Worm (Caenorhabditis elegans) whole organism, early embryonic: ENCODE results near the gene Y54F10BM.22.
A peak's percentile ranks its signal among the peaks of the same experiment; 100 is the strongest.

ENCODE experiments used
- B0310.2 ChIP-seq: sonication (generic microtip); optimal IDR thresholded peaks from 2 replicates; lab custom pipeline; 2016; ENCODE audit warnings: mild to moderate bottlenecking, missing genetic modification characterization, missing compliant biosample characterization
- F13C5.2 ChIP-seq: sonication (generic microtip); optimal IDR thresholded peaks from 2 replicates; lab custom pipeline; 2017; ENCODE audit warnings: mild to moderate bottlenecking, missing genetic modification characterization, inconsistent platforms, missing compliant biosample characterization
- aly-1 ChIP-seq: sonication (generic microtip); optimal IDR thresholded peaks from 2 replicates; lab custom pipeline; 2016; ENCODE audit warnings: missing genetic modification characterization, missing compliant biosample characterization
- ama-1 ChIP-seq: fragments of 150-350 bp; optimal IDR thresholded peaks from 2 replicates; lab custom pipeline; 2014
- ceh-13 ChIP-seq: fragments of 200-800 bp; sonication (Bioruptor generic); optimal IDR thresholded peaks from 2 replicates; lab custom pipeline; 2018; ENCODE audit warnings: mild to moderate bottlenecking, missing genetic modification characterization, missing compliant biosample characterization
- ceh-36 ChIP-seq: sonication (generic microtip); optimal IDR thresholded peaks from 2 replicates; lab custom pipeline; 2016; ENCODE audit warnings: missing genetic modification characterization, inconsistent platforms, missing compliant biosample characterization
- ets-7 ChIP-seq: sonication (generic microtip); optimal IDR thresholded peaks from 2 replicates; lab custom pipeline; 2016; ENCODE audit warnings: missing genotype, missing genetic modification characterization, missing compliant biosample characterization
- flt-1 ChIP-seq: fragments of 200-800 bp; sonication (Bioruptor generic); IDR thresholded peaks from 2 replicates; pipeline ENCODE4 v1.3.6; 2022; ENCODE audit warnings: missing genetic modification characterization, missing compliant biosample characterization
- hmbx-1 ChIP-seq: sonication (generic microtip); optimal IDR thresholded peaks from 2 replicates; lab custom pipeline; 2016; ENCODE audit warnings: mild to moderate bottlenecking, missing genetic modification characterization, missing compliant biosample characterization
- hmg-4 ChIP-seq: fragments of 200-800 bp; sonication (Bioruptor generic); optimal IDR thresholded peaks from 2 replicates; lab custom pipeline; 2018; ENCODE audit warnings: mild to moderate bottlenecking, missing genetic modification characterization, missing compliant biosample characterization
- hnd-1 ChIP-seq: sonication (generic microtip); optimal IDR thresholded peaks from 2 replicates; lab custom pipeline; 2016; ENCODE audit warnings: missing genetic modification characterization, missing compliant biosample characterization
- pes-1 ChIP-seq: fragments of 200-800 bp; sonication (Bioruptor generic); IDR thresholded peaks from 2 replicates; pipeline ENCODE4 v1.3.6; 2022; ENCODE audit warnings: missing genetic modification reagents, missing genetic modification characterization, missing compliant biosample characterization
- scrt-1 ChIP-seq: fragments of 200-800 bp; sonication (Bioruptor generic); IDR thresholded peaks from 2 replicates; pipeline ENCODE4 v1.3.6; 2022; ENCODE audit warnings: missing genetic modification characterization, missing compliant biosample characterization
- sea-1 ChIP-seq: fragments of 200-800 bp; sonication (Bioruptor generic); conservative IDR thresholded peaks from 2 replicates; pipeline ENCODE4 v1.3.6; 2022; ENCODE audit warnings: missing genetic modification characterization, missing compliant biosample characterization
- tbx-11 ChIP-seq: fragments of 200-800 bp; sonication (Bioruptor generic); IDR thresholded peaks from 2 replicates; pipeline ENCODE4 v1.3.6; 2022; ENCODE audit warnings: missing genetic modification characterization, missing compliant biosample characterization
- tbx-37 ChIP-seq: fragments of 200-800 bp; sonication (Bioruptor generic); conservative IDR thresholded peaks from 2 replicates; pipeline ENCODE4 v1.3.6; 2022; ENCODE audit warnings: missing genetic modification reagents, missing genetic modification characterization, missing compliant biosample characterization
- tra-4 ChIP-seq: sonication (generic microtip); optimal IDR thresholded peaks from 2 replicates; lab custom pipeline; 2017; ENCODE audit warnings: missing genetic modification characterization, missing compliant biosample characterization

Y54F10BM.22 gene

DNA sequence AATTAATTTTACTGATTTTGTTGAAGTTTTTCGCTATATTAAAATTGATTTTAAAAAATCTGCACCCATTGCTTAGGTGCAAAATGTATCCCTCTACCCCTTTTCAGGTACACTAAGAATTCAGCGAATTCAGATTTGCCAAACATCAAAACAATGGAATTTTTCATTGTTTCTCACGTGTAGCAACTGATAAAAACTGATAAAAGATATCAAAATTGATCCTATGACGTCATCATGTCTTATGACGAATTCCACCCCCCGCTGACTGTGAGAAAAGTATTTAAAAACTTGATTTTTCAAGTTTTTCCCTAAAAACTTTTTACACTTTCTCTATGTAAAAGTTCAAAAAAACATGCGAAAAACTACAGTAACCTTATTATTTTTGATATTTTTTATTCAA is at the start of gene Y54F10BM.22:
Gene Y54F10BM.22 (plus strand): TSS at position 331 of the 400 bp plus-strand sequence.
- TF ChIP-seq tra-4 (no peak), hmbx-1 (tag; lab: Kevin White, UChicago) (no peak), ceh-13 (GFP tag; lab: Kevin White, UChicago) (no peak), F13C5.2 (tag; lab: Kevin White, UChicago) (no peak), B0310.2 (tag; lab: Kevin White, UChicago) (no peak), pes-1 (GFP tag; lab: Robert Waterston, UW) (no peak), ceh-36 (tag; lab: Kevin White, UChicago) (no peak), hnd-1 (tag; lab: Kevin White, UChicago) (no peak), ama-1 (lab: Kevin White, UChicago) (no peak), aly-1 (tag; lab: Kevin White, UChicago) (no peak), scrt-1 (GFP tag; lab: Robert Waterston, UW) (no peak), tbx-37 (GFP tag; lab: Robert Waterston, UW) (no peak), ets-7 (tag; lab: Kevin White, UChicago) (no peak), flt-1 (GFP tag; lab: Robert Waterston, UW) (no peak), tbx-11 (no peak), hmg-4 (GFP tag; lab: Kevin White, UChicago) (no peak), sea-1 (no peak)

DNA sequence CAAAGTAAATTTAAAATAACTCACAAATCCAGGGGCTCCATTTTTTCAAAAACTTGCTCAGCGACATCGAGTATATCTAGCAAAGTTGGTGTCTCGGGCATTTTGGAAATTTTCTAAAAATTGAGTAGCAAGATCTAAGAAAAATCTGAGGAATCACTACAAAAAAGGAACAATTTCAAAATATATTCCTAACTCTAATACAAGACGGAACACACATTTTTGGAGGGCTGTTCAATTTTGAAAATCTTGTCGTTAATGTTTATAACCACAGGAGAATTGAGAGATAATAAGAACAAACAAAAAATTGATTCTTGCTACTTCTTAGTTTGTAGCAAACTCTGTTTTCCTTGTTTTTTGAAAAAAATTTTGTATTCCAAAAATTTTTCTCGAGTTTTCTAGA is 48.3 kb upstream of the Y54F10BM.22 start, which contains the start of gene fbxa-47:
Gene fbxa-47 (minus strand): TSS at position 101 of the 400 bp plus-strand sequence.
- TF ChIP-seq sea-1 = no peak
- TF ChIP-seq aly-1 (tag; lab: Kevin White, UChicago) = no peak
- no peak for TF ChIP-seq tbx-37 (GFP tag; lab: Robert Waterston, UW)
- no peak for TF ChIP-seq ceh-13 (GFP tag; lab: Kevin White, UChicago)
- no peak for TF ChIP-seq tra-4
- no peak for TF ChIP-seq hnd-1 (tag; lab: Kevin White, UChicago)
- no peak for TF ChIP-seq F13C5.2 (tag; lab: Kevin White, UChicago)
- TF ChIP-seq ama-1 (lab: Kevin White, UChicago) = no peak
- no peak for TF ChIP-seq ceh-36 (tag; lab: Kevin White, UChicago)
- TF ChIP-seq ets-7 (tag; lab: Kevin White, UChicago) = no peak
- no peak for TF ChIP-seq scrt-1 (GFP tag; lab: Robert Waterston, UW)
- TF ChIP-seq hmbx-1 (tag; lab: Kevin White, UChicago) = no peak
- no peak for TF ChIP-seq tbx-11
- TF ChIP-seq flt-1 (GFP tag; lab: Robert Waterston, UW) = no peak
- no peak for TF ChIP-seq B0310.2 (tag; lab: Kevin White, UChicago)
- no peak for TF ChIP-seq hmg-4 (GFP tag; lab: Kevin White, UChicago)
- TF ChIP-seq pes-1 (GFP tag; lab: Robert Waterston, UW) = no peak

DNA sequence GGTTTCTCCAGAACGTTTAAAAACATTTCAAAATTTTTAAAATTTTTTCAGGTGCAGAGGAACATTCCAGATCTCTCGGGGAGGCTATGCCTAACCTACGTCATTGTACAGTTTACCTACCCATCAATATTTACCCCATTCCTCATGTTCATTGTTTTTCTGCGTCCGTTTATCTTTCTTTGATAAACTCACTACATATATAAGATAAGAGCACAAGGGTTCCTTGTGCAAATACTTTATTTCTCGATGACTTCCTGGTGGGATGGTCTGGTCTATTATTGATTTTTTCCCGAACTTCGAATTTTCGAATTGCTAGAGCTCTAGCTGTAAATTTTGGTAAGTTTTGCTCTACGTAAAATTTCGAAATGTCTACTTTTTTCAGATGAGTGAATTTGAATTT is 47.3 kb upstream of the Y54F10BM.22 start:
- TF ChIP-seq tra-4 = no peak
- no peak for TF ChIP-seq ceh-36 (tag; lab: Kevin White, UChicago)
- no peak for TF ChIP-seq B0310.2 (tag; lab: Kevin White, UChicago)
- TF ChIP-seq scrt-1 (GFP tag; lab: Robert Waterston, UW) = no peak
- TF ChIP-seq pes-1 (GFP tag; lab: Robert Waterston, UW) = no peak
- TF ChIP-seq hnd-1 (tag; lab: Kevin White, UChicago) = no peak
- TF ChIP-seq flt-1 (GFP tag; lab: Robert Waterston, UW) = no peak
- TF ChIP-seq tbx-11 = no peak
- no peak for TF ChIP-seq hmg-4 (GFP tag; lab: Kevin White, UChicago)

DNA sequence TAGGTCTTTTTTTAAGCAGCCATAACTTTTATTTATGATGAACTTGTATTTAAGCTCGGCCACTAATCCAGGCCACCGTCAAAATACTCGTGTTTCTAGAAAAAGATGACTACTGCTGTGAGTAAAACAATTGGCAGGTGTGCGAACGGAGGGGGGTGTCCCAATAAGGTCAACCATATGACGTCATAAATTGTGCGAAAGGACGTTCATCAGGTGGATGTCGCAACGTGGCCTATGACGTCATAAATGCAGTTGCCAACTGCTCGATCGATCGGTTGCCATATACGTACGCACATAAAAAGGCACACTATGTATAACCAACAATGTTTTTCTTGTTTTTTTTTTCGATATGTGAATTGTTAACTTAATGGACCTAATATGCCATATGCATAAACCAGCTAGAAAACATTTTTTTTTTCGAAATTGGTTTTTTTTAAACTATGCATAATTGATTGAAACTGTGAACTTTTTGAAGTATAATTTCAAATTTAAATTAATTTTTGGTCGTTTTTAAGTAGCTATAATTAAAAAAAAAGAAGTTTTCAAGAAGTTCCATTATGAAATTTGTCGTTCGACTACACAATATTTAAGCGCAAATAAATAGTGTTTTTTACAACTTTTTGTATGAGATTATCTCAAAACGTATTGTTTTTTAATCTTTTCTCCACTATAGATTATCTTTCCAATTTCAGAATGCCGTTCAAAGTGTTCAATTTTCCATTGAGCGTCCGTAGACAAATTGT is 46.3 kb upstream of the Y54F10BM.22 start, which contains the start of gene C39B5.2:
Gene C39B5.2 (plus strand): TSS at position 693 of the 743 bp plus-strand sequence.
- 0 out of 2 replicates have a peak, but pooled peaks have one; percentile 56 for TF ChIP-seq sea-1
- no peak for TF ChIP-seq tbx-37 (GFP tag; lab: Robert Waterston, UW)
- TF ChIP-seq ets-7 (tag; lab: Kevin White, UChicago) = no peak
- no peak for TF ChIP-seq flt-1 (GFP tag; lab: Robert Waterston, UW)
- peak; percentile 14 for TF ChIP-seq ceh-36 (tag; lab: Kevin White, UChicago)

DNA sequence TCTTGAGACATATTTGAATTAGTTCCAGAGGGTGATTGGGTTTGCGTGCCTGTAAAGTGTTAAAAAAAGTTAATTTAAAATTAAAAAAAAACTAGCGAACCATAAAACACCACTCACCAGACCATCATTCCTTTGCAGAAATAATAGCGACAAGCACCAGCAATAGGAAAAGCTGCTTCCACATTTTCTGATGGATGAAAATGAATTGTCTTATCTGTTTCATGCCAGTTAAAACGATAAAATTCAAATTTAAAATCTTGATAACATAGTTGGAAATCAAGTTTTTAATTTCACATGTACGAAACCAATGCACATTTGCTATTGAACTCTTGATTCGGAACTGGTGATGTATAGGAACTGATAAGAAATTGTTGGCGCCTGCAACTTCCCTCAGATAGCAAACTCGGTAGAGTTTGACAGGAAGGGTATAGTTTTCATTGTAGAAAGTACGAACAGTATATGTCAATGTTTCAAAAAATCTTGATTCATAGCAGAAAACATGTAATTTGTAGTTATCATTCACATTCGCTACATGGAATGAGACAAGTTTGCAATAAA is 41.0 kb upstream of the Y54F10BM.22 start, which contains the start of gene C39B5.10:
Gene C39B5.10 (minus strand): TSS at position 51 of the 558 bp plus-strand sequence.
- TF ChIP-seq hmg-4 (GFP tag; lab: Kevin White, UChicago) (no peak), ama-1 (lab: Kevin White, UChicago) (no peak), hnd-1 (tag; lab: Kevin White, UChicago) (no peak), scrt-1 (GFP tag; lab: Robert Waterston, UW) (no peak), F13C5.2 (tag; lab: Kevin White, UChicago) (no peak), ceh-13 (GFP tag; lab: Kevin White, UChicago) (no peak), flt-1 (GFP tag; lab: Robert Waterston, UW) (no peak), pes-1 (GFP tag; lab: Robert Waterston, UW) (no peak), tbx-37 (GFP tag; lab: Robert Waterston, UW) (no peak)

DNA sequence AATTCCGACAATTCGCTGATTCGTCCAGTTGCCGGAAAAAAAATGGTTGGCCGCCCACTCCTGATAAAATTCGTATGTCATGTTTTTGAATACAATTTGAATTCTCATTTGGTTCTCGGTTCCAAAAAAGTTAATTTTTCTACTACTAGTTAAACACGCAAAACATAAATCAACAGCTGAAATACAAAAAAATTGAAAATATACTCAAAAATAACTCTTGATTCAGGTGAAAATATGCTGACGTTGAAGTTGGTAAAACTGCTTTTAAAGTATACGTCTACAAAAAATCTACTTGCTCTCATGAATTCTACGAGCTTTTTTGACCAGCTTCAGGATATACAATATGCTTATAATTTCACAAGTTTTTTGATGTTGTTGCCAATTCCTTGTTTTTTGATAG is 40.2 kb upstream of the Y54F10BM.22 start, which contains the start of gene srz-56:
Gene srz-56 (plus strand): TSS at position 301 of the 400 bp plus-strand sequence.
- TF ChIP-seq ceh-36 (tag; lab: Kevin White, UChicago) (no peak), ets-7 (tag; lab: Kevin White, UChicago) (no peak), tbx-37 (GFP tag; lab: Robert Waterston, UW) (no peak), hmg-4 (GFP tag; lab: Kevin White, UChicago) (no peak)

ce11 chrIII:2243617-2244016 is 37.1 kb upstream of the Y54F10BM.22 start:
- TF ChIP-seq ceh-13 (GFP tag; lab: Kevin White, UChicago) = no peak
- no peak for TF ChIP-seq flt-1 (GFP tag; lab: Robert Waterston, UW)
- TF ChIP-seq tbx-37 (GFP tag; lab: Robert Waterston, UW) = no peak
- no peak for TF ChIP-seq aly-1 (tag; lab: Kevin White, UChicago)
- no peak for TF ChIP-seq tra-4
- TF ChIP-seq hmg-4 (GFP tag; lab: Kevin White, UChicago) = no peak
- TF ChIP-seq ama-1 (lab: Kevin White, UChicago) = no peak
- TF ChIP-seq sea-1 = no peak
- no peak for TF ChIP-seq tbx-11
- TF ChIP-seq hmbx-1 (tag; lab: Kevin White, UChicago) = no peak
- TF ChIP-seq ceh-36 (tag; lab: Kevin White, UChicago) = no peak
- TF ChIP-seq pes-1 (GFP tag; lab: Robert Waterston, UW) = no peak
- TF ChIP-seq F13C5.2 (tag; lab: Kevin White, UChicago) = no peak
- TF ChIP-seq B0310.2 (tag; lab: Kevin White, UChicago) = no peak
- TF ChIP-seq hnd-1 (tag; lab: Kevin White, UChicago) = no peak
- no peak for TF ChIP-seq scrt-1 (GFP tag; lab: Robert Waterston, UW)
